Worm (Caenorhabditis elegans): ENCODE measurements around the gene cpg-24.

The cpg-24 gene

DNA sequence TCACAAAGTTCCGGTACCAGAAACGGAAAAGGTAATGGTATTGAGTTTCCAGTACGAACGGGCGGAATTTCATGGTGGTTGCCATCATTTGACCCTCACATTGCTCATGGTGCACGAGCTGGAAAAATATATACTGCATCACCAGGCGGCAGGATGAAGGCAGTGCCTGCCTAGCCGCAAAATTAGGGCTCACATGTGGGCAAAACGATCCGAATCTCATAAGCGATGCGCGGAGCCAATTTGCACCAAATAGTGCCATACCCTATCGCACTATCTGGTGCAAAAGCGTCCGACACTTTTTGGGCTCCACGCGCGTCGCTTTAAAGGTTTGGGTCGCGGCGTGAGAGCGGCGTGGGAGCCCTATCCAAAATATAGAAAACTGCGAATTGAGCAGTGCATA is 47.5 kb downstream of the cpg-24 start:
- TF ChIP-seq W03F9.2 (tag; optimal IDR thresholded peaks at IDR 0.05) (no peak), dao-5 (tag; optimal IDR thresholded peaks at IDR 0.05) (no peak), him-1 (tag; optimal IDR thresholded peaks at IDR 0.05) (no peak)

DNA sequence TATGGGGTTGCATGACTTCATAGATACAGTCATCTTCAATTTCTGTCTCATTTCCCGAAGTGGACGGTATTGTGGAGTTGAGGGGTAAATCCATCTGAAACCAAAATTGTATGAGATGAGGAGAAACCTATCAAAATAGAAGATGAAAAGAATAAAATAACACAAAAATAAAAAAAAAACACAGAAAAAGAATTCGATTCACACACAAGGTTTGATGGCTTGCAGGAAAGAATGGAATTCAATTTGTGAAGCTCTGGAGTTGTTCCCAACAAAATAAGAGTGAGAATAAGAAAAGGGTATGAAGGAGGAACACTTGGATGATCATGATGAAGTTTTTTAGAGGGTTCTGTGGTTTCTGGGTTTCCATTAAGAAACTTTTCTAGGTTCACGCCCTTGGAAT is 50.3 kb downstream of the cpg-24 start, which contains the start of gene Y41D4B.24:
Gene Y41D4B.24 (minus strand): TSS at position 101 of the 400 bp plus-strand sequence.
- TF ChIP-seq him-1 (tag; optimal IDR thresholded peaks at IDR 0.05) (no peak), W03F9.2 (tag; optimal IDR thresholded peaks at IDR 0.05) (no peak), dao-5 (tag; optimal IDR thresholded peaks at IDR 0.05) (no peak)

All from whole organism, L4/young adult.